Worm (Caenorhabditis elegans): ENCODE results near the gene F18E9.8.
A peak's percentile ranks its signal among the peaks of the same experiment; 100 is the strongest.
"Not testable (repeated sequence)": the region's sequence is repeated elsewhere in the genome, so short reads cannot be mapped to it uniquely, and the experiment has no call there.

Gene F18E9.8

ce11 chrX:8545971-8546442 is 35.3 kb downstream of the F18E9.8 start, which contains the start of gene sdha-1 (continued):
- TF ChIP-seq repo-1 (tag; optimal IDR thresholded peaks at IDR 0.05) (peak; percentile 2), D2030.7 (GFP tag; IDR thresholded peaks at IDR 0.05) (no peak), aptf-3 (GFP tag; IDR thresholded peaks at IDR 0.05) (no peak), hmg-1.2 (GFP tag; IDR thresholded peaks at IDR 0.05) (peak; percentile 43; the same call in 1 of the 2 replicates), athp-1 (tag; optimal IDR thresholded peaks at IDR 0.05) (peak; percentile 21), tlf-1 (GFP tag; optimal IDR thresholded peaks at IDR 0.05) (peak; percentile 40), unc-130 (GFP tag; optimal IDR thresholded peaks at IDR 0.05) (no peak), lin-40 (tag; optimal IDR thresholded peaks at IDR 0.05) (peak; percentile 83), snpc-4 (GFP tag; optimal IDR thresholded peaks at IDR 0.05) (no peak), snpc-4 (tag; optimal IDR thresholded peaks at IDR 0.05) (peak in 3 of 4 experiments; percentile 34 to 50 (median 38)), mxl-1 (tag; optimal IDR thresholded peaks at IDR 0.05) (no peak), madf-10 (tag; optimal IDR thresholded peaks at IDR 0.05) (peak; percentile 56), nfyb-1 (GFP tag; IDR thresholded peaks at IDR 0.05) (peak; percentile 19; the same call in 1 of the 2 replicates), cebp-2 (GFP tag; IDR thresholded peaks at IDR 0.05) (no peak), him-1 (tag; optimal IDR thresholded peaks at IDR 0.05) (no peak), hmg-20 (GFP tag; IDR thresholded peaks at IDR 0.05) (no peak), ama-1 (optimal IDR thresholded peaks at IDR 0.05) (no peak), ama-1 (GFP tag; optimal IDR thresholded peaks at IDR 0.05) (no peak)

DNA sequence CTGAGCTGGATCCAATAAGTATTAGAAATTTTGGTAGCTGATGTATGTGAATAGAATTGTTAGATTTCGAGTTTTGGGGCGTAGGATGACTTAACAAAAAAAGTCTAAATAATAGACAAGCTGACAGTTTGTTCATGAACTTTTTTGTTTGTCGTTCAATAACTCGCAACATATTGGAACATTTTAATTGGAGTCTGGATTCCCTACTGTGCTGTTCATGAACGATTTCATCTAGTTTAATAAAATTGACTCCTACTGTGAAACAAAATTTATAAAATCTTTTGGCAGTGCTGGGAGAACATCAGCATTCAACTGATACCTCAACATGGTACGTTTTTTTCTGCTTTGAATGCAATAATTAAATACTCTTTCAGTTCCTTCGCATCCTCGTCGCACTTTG is 39.8 kb downstream of the F18E9.8 start, which contains the start of gene nspc-7:
nspc-7 (plus strand) TSS at position 301 of the 400 bp plus-strand sequence.
- not testable (repeated sequence) for TF ChIP-seq hlh-26 (GFP tag; conservative IDR thresholded peaks at IDR 0.05); hrde-1 (tag; optimal IDR thresholded peaks at IDR 0.05; ENCODE audit: borderline replicate concordance); hsf-1 (GFP tag; IDR thresholded peaks at IDR 0.05)

DNA sequence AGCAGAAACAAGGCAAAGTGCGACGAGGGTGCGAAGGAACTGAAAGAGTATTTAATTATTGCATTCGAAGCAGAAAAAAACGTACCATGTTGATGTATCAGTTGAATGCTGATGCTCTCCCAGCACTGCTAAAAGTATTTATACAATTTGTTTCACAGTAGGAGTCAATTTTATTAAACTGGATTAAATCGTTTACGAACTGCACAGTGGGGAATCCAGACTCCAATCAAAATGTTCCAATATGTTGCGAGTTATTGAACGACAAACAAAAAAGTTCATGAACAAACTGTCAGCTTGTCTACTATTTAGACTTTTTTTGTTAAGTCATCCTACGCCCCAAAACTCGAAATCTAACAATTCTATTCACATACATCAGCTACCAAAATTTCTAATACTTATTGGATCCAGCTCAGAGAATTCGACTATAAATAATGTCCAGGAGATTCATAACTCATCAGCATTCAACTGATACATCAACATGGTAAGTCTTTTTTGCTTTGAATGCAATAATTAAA is 43.0 kb downstream of the F18E9.8 start, which contains the start of the genes nspc-4 and nspc-5:
nspc-4 (minus strand) TSS at position 101 of the 515 bp plus-strand sequence.
nspc-5 (plus strand) TSS at position 465 of the 515 bp plus-strand sequence.
- not testable (repeated sequence) for TF ChIP-seq athp-1 (tag; optimal IDR thresholded peaks at IDR 0.05); ets-4 (GFP tag; optimal IDR thresholded peaks at IDR 0.05); snpc-3.4 (tag; optimal IDR thresholded peaks at IDR 0.05)

DNA sequence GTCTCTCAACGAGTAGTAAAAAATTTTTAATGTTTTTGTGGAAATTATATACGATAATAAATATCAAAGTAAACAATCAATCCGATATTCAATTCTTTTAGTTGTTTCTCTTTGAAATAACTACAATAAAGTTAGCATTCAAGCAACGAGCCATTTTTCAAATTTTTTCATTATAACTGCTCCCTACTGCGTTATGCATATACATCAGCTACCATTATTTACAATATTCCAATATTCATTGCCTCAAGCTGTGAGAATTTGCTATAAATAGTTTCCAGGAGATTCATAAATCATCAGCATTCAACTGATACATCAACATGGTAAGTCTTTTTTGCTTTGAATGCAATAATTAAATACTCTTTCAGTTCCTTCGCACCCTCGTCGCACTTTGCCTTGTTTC is 44.6 kb downstream of the F18E9.8 start, which contains the start of gene nspc-3:
nspc-3 (plus strand) TSS at position 301 of the 400 bp plus-strand sequence.
- TF ChIP-seq rcor-1 (GFP tag; IDR thresholded peaks at IDR 0.05) (no peak), mel-28 (tag; optimal IDR thresholded peaks at IDR 0.05; ENCODE audit: borderline replicate concordance) (no peak), hlh-26 (GFP tag; conservative IDR thresholded peaks at IDR 0.05) (no peak), dpff-1 (tag; optimal IDR thresholded peaks at IDR 0.05) (no peak), nhr-27 (tag; optimal IDR thresholded peaks at IDR 0.05) (no peak), F37B4.10 (GFP tag; IDR thresholded peaks at IDR 0.05) (no peak), F55B11.4 (tag; optimal IDR thresholded peaks at IDR 0.05; ENCODE audit: borderline replicate concordance, insufficient read depth) (no peak), Y53G8AR.9 (GFP tag; conservative IDR thresholded peaks at IDR 0.05) (no peak), B0336.3 (GFP tag; IDR thresholded peaks at IDR 0.05) (no peak), attf-5 (GFP tag; optimal IDR thresholded peaks at IDR 0.05) (no peak), ztf-6 (GFP tag; IDR thresholded peaks at IDR 0.05) (no peak), ekl-4 (GFP tag; IDR thresholded peaks at IDR 0.05) (no peak), somi-1 (GFP tag; optimal IDR thresholded peaks at IDR 0.05) (no peak)

Data from whole organism, young adult.